Worm (Caenorhabditis elegans) whole organism, mixed stage, embryonic: ENCODE results near the gene fbxb-10.
"Not testable (repeated sequence)": the region's sequence is repeated elsewhere in the genome, so short reads cannot be mapped to it uniquely, and the experiment has no call there.

ENCODE experiments used
- M03D4.4 ChIP-seq: sonication (generic microtip); optimal IDR thresholded peaks from 2 replicates; lab custom pipeline; 2017; ENCODE audit warnings: mild to moderate bottlenecking, missing genetic modification characterization, missing compliant biosample characterization
- bed-3 ChIP-seq: fragments of 200-800 bp; sonication (Bioruptor generic); optimal IDR thresholded peaks from 3 replicates; lab custom pipeline; 2018; ENCODE audit warnings: mild to moderate bottlenecking, missing genetic modification characterization, moderate library complexity, missing compliant biosample characterization
- blmp-1 ChIP-seq: fragments of 150-350 bp; optimal IDR thresholded peaks from 2 replicates; lab custom pipeline; 2014; ENCODE audit warnings: missing biosample characterization, missing genetic modification characterization
- ces-1 ChIP-seq: fragments of 150-350 bp; optimal IDR thresholded peaks from 2 replicates; lab custom pipeline; 2014; ENCODE audit warnings: missing biosample characterization, missing genetic modification reagents, missing genetic modification characterization
- drap-1 ChIP-seq: fragments of 200-800 bp; sonication (Bioruptor generic); optimal IDR thresholded peaks from 3 replicates; lab custom pipeline; 2018; ENCODE audit warnings: mild to moderate bottlenecking, missing genetic modification characterization, missing compliant biosample characterization
- elt-1 ChIP-seq: sonication (generic microtip); optimal IDR thresholded peaks from 2 replicates; lab custom pipeline; 2017; ENCODE audit warnings: missing genetic modification characterization, mild to moderate bottlenecking, missing compliant biosample characterization, antibody characterized with exemption, moderate library complexity, borderline replicate concordance; ENCODE audit not compliant: insufficient read depth
- flh-1 ChIP-seq: fragments of 200-800 bp; sonication (Bioruptor generic); optimal IDR thresholded peaks from 2 replicates; lab custom pipeline; 2018; ENCODE audit warnings: mild to moderate bottlenecking, missing genetic modification characterization, moderate library complexity, missing compliant biosample characterization
- ham-2 ChIP-seq: fragments of 200-800 bp; sonication (Bioruptor generic); optimal IDR thresholded peaks from 2 replicates; lab custom pipeline; 2018; ENCODE audit warnings: mild to moderate bottlenecking, missing genetic modification characterization, missing compliant biosample characterization
- hlh-1 ChIP-seq: fragments of 150-350 bp; optimal IDR thresholded peaks from 2 replicates; lab custom pipeline; 2014; ENCODE audit warnings: missing biosample characterization, missing genetic modification reagents, missing genetic modification characterization
- lin-13 ChIP-seq: fragments of 150-350 bp; optimal IDR thresholded peaks from 2 replicates; lab custom pipeline; 2014; ENCODE audit warnings: missing biosample characterization, missing genetic modification characterization
- lin-32 ChIP-seq: fragments of 200-800 bp; sonication (Bioruptor generic); optimal IDR thresholded peaks from 2 replicates; lab custom pipeline; 2018; ENCODE audit warnings: mild to moderate bottlenecking, missing genetic modification characterization, missing compliant biosample characterization
- lsy-2 ChIP-seq: fragments of 150-350 bp; optimal IDR thresholded peaks from 2 replicates; lab custom pipeline; 2014; ENCODE audit warnings: missing biosample characterization, missing genetic modification characterization
- mls-2 ChIP-seq: sonication (generic microtip); optimal IDR thresholded peaks from 2 replicates; lab custom pipeline; 2016; ENCODE audit warnings: mild to moderate bottlenecking, missing genetic modification characterization, moderate library complexity, missing compliant biosample characterization
- nhr-12 ChIP-seq: fragments of 150-350 bp; optimal IDR thresholded peaks from 2 replicates; lab custom pipeline; 2014; ENCODE audit warnings: missing biosample characterization, missing genetic modification characterization
- nhr-237 ChIP-seq: fragments of 150-350 bp; optimal IDR thresholded peaks from 2 replicates; lab custom pipeline; 2014; ENCODE audit warnings: missing biosample characterization, missing genetic modification characterization
- nhr-28 ChIP-seq: fragments of 150-350 bp; optimal IDR thresholded peaks from 2 replicates; lab custom pipeline; 2014; ENCODE audit warnings: missing biosample characterization, missing genetic modification characterization
- nhr-76 ChIP-seq: sonication (generic microtip); optimal IDR thresholded peaks from 2 replicates; lab custom pipeline; 2017; ENCODE audit warnings: missing biosample characterization, missing genetic modification characterization
- sem-2 ChIP-seq: fragments of 200-800 bp; sonication (Bioruptor generic); optimal IDR thresholded peaks from 2 replicates; lab custom pipeline; 2018; ENCODE audit warnings: mild to moderate bottlenecking, missing genetic modification characterization, missing compliant biosample characterization
- sptf-1 ChIP-seq: sonication (generic microtip); optimal IDR thresholded peaks from 2 replicates; lab custom pipeline; 2017; ENCODE audit warnings: mild to moderate bottlenecking, missing genetic modification characterization, moderate library complexity, missing compliant biosample characterization
- tbx-8 ChIP-seq: fragments of 200-800 bp; sonication (Bioruptor generic); optimal IDR thresholded peaks from 2 replicates; lab custom pipeline; 2018; ENCODE audit warnings: mild to moderate bottlenecking, missing genetic modification characterization, moderate library complexity, missing compliant biosample characterization
- unc-120 ChIP-seq: sonication (generic microtip); optimal IDR thresholded peaks from 2 replicates; lab custom pipeline; 2017; ENCODE audit warnings: missing genetic modification characterization, missing compliant biosample characterization; ENCODE audit not compliant: poor library complexity, severe bottlenecking
- unc-39 ChIP-seq: fragments of 150-350 bp; optimal IDR thresholded peaks from 2 replicates; lab custom pipeline; 2014; ENCODE audit warnings: missing biosample characterization, missing genetic modification characterization
- zip-8 ChIP-seq: fragments of 150-350 bp; optimal IDR thresholded peaks from 2 replicates; lab custom pipeline; 2014; ENCODE audit warnings: missing biosample characterization, missing genetic modification characterization
- ztf-11 ChIP-seq: fragments of 150-350 bp; optimal IDR thresholded peaks from 2 replicates; lab custom pipeline; 2014; ENCODE audit warnings: missing biosample characterization, missing genetic modification characterization

The fbxb-10 gene

DNA sequence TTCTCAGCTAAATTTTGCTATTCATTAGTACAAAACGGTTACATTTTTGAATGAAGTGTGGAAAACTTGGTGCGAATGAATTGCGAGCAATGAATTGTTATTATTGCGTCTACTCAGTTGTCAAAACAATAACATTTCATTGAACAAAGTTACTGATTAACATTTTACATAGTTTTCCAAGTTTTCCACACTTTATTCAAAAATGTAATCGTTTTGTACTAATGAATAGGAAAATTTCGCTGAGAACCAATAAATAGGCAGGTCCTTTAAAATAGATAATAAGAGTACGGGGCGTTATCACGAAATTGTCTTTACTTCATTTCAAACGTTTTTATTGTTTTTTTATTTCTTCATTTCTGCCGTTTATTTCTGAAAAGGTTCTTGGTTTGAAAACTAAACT is 35.7 kb downstream of the fbxb-10 start, which contains the start of gene math-4:
TSS of gene math-4 (minus strand) at position 101 of the 400 bp plus-strand sequence.
- no peak for TF ChIP-seq bed-3
- TF ChIP-seq drap-1, result no peak
- no peak for TF ChIP-seq ham-2

DNA sequence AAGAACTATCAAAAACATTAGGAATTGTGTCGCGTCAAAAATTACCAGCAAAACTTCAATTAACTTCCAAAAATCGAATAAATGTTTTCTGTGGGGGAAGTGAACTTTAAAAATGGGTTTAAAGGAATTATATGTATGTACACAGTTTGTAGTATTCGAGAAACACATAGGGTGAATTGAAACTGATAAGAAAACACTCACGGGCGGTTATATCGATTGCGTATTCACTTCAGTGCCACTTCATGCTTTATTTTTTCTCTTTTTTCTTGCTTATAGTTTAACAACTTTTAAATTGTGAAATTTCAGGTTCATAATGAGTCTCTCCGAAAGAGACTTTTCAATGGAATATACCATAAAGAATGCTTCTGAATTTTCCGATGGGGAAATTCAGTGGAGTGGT is 43.0 kb downstream of the fbxb-10 start, which contains the start of gene F36H5.14:
TSS of gene F36H5.14 (plus strand) at position 301 of the 400 bp plus-strand sequence.
- not testable (repeated sequence) for TF ChIP-seq unc-120; nhr-237 (tag; lab: Kevin White, UChicago); M03D4.4 (tag; lab: Kevin White, UChicago)

DNA sequence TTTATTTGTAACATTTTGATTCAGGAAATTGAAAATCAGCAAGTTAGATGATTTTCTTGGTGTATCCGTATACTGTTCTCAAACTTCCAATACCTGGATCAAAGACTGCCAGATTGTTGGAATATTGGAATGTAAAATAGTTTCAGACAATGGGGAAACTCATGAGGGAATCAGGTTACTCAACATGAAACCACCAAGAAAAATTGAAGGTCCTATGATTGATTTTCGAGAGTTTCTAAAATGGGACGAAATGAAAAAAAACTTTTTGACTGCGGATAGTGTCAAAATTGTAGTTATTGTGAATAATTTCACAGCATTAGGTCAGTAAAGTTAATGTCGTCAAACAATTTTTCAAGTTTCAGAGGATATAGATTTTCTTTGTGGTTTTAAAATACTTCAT is 46.4 kb downstream of the fbxb-10 start, which contains the start of gene math-3:
TSS of gene math-3 (plus strand) at position 301 of the 400 bp plus-strand sequence.
- TF ChIP-seq hlh-1 (tag; lab: Kevin White, UChicago), result no peak
- no peak for TF ChIP-seq unc-120
- TF ChIP-seq zip-8 (tag; lab: Kevin White, UChicago), result no peak
- TF ChIP-seq elt-1 (tag; lab: Kevin White, UChicago), result no peak
- TF ChIP-seq lin-32 (GFP tag; lab: Kevin White, UChicago), result no peak
- no peak for TF ChIP-seq ztf-11
- no peak for TF ChIP-seq flh-1
- TF ChIP-seq unc-39 (tag; lab: Kevin White, UChicago), result no peak
- no peak for TF ChIP-seq tbx-8 (GFP tag; lab: Kevin White, UChicago)
- no peak for TF ChIP-seq sptf-1
- TF ChIP-seq M03D4.4 (tag; lab: Kevin White, UChicago), result no peak
- no peak for TF ChIP-seq lsy-2 (tag; lab: Kevin White, UChicago)
- TF ChIP-seq ces-1 (GFP tag; lab: Kevin White, UChicago), result no peak
- TF ChIP-seq ham-2, result no peak
- TF ChIP-seq nhr-76, result no peak
- no peak for TF ChIP-seq nhr-12
- TF ChIP-seq lin-13 (tag; lab: Kevin White, UChicago), result no peak
- no peak for TF ChIP-seq bed-3
- TF ChIP-seq blmp-1 (tag; lab: Kevin White, UChicago), result no peak
- no peak for TF ChIP-seq sem-2 (GFP tag; lab: Kevin White, UChicago)

DNA sequence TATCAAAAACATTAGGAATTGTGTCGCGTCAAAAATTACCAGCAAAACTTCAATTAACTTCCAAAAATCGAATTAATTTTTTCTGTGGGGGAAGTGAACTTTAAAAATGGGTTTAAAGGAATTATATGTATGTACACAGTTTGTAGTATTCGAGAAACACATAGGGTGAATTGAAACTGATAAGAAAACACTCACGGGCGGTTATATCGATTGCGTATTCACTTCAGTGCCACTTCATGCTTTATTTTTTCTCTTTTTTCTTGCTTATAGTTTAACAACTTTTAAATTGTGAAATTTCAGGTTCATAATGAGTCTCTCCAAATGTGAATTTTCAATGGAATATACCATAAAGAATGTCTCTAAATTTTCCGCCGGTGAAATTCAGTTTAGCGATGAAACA is 46.9 kb downstream of the fbxb-10 start, which contains the start of gene math-26:
TSS of gene math-26 (plus strand) at position 301 of the 400 bp plus-strand sequence.
- TF ChIP-seq nhr-28; lsy-2 (tag; lab: Kevin White, UChicago); mls-2 (tag; lab: Kevin White, UChicago): not testable (repeated sequence)
